Worm (Caenorhabditis elegans) whole organism, L4 larva: ENCODE measurements around the gene gta-1.

Experiments used
- ama-1 ChIP-seq: fragments of 150-350 bp; optimal IDR thresholded peaks from 2 replicates; lab custom pipeline; 2014; ENCODE audit warnings: inconsistent platforms, mixed read lengths
- nhr-42 ChIP-seq: fragments of 200-800 bp; sonication (Bioruptor generic); IDR thresholded peaks from 2 replicates; pipeline ENCODE4 v1.3.6; 2022; ENCODE audit warnings: missing genetic modification characterization, missing compliant biosample characterization
- nhr-77 ChIP-seq: fragments of 150-350 bp; optimal IDR thresholded peaks from 2 replicates; lab custom pipeline; 2014; ENCODE audit warnings: missing biosample characterization, missing genetic modification characterization
- unc-39 ChIP-seq: sonication (generic microtip); optimal IDR thresholded peaks from 2 replicates; lab custom pipeline; 2017; ENCODE audit warnings: missing biosample characterization, missing genetic modification characterization

ce11 chrIV:10194345-10194744 is 13.9 kb downstream of the gta-1 start, which contains the start of gene ptrg-1:
- TF ChIP-seq nhr-42 (no peak), ama-1 (lab: Kevin White, UChicago) (no peak), nhr-77 (tag; lab: Kevin White, UChicago) (no peak), unc-39 (tag; lab: Kevin White, UChicago) (no peak)
